Worm (Caenorhabditis elegans) whole organism, mixed stage, embryonic: ENCODE results near the gene B0034.2.

Source experiments
- bed-3 ChIP-seq: fragments of 200-800 bp; sonication (Bioruptor generic); optimal IDR thresholded peaks from 3 replicates; lab custom pipeline; 2018; ENCODE audit warnings: mild to moderate bottlenecking, missing genetic modification characterization, moderate library complexity, missing compliant biosample characterization
- blmp-1 ChIP-seq: fragments of 150-350 bp; optimal IDR thresholded peaks from 2 replicates; lab custom pipeline; 2014; ENCODE audit warnings: missing biosample characterization, missing genetic modification characterization
- ces-1 ChIP-seq: fragments of 150-350 bp; optimal IDR thresholded peaks from 2 replicates; lab custom pipeline; 2014; ENCODE audit warnings: missing biosample characterization, missing genetic modification reagents, missing genetic modification characterization
- elt-3 ChIP-seq: fragments of 150-350 bp; optimal IDR thresholded peaks from 2 replicates; lab custom pipeline; 2014; ENCODE audit warnings: missing biosample characterization, missing genetic modification characterization
- hlh-1 ChIP-seq: fragments of 150-350 bp; optimal IDR thresholded peaks from 2 replicates; lab custom pipeline; 2014; ENCODE audit warnings: missing biosample characterization, missing genetic modification reagents, missing genetic modification characterization
- lin-13 ChIP-seq: fragments of 150-350 bp; optimal IDR thresholded peaks from 2 replicates; lab custom pipeline; 2014; ENCODE audit warnings: missing biosample characterization, missing genetic modification characterization
- lin-32 ChIP-seq: fragments of 200-800 bp; sonication (Bioruptor generic); optimal IDR thresholded peaks from 2 replicates; lab custom pipeline; 2018; ENCODE audit warnings: mild to moderate bottlenecking, missing genetic modification characterization, missing compliant biosample characterization
- lsy-2 ChIP-seq: fragments of 150-350 bp; optimal IDR thresholded peaks from 2 replicates; lab custom pipeline; 2014; ENCODE audit warnings: missing biosample characterization, missing genetic modification characterization
- mep-1 ChIP-seq: fragments of 150-350 bp; optimal IDR thresholded peaks from 2 replicates; lab custom pipeline; 2017; ENCODE audit warnings: missing biosample characterization, missing genetic modification reagents, missing genetic modification characterization, inconsistent platforms
- nhr-2 ChIP-seq: fragments of 150-350 bp; optimal IDR thresholded peaks from 2 replicates; lab custom pipeline; 2014; ENCODE audit warnings: missing biosample characterization, missing genetic modification characterization
- nhr-237 ChIP-seq: fragments of 150-350 bp; optimal IDR thresholded peaks from 2 replicates; lab custom pipeline; 2014; ENCODE audit warnings: missing biosample characterization, missing genetic modification characterization
- pha-4 ChIP-seq: fragments of 150-350 bp; optimal IDR thresholded peaks from 2 replicates; lab custom pipeline; 2018; ENCODE audit warnings: missing biosample characterization, missing genetic modification reagents, missing genetic modification characterization
- sptf-1 ChIP-seq: sonication (generic microtip); optimal IDR thresholded peaks from 2 replicates; lab custom pipeline; 2017; ENCODE audit warnings: mild to moderate bottlenecking, missing genetic modification characterization, moderate library complexity, missing compliant biosample characterization
- unc-62 ChIP-seq: fragments of 150-350 bp; optimal IDR thresholded peaks from 2 replicates; lab custom pipeline; 2014; ENCODE audit warnings: missing biosample characterization, missing genetic modification reagents, missing genetic modification characterization

ce11 chrII:5951745-5952144 is 7.6 kb upstream of the B0034.2 start:
- TF ChIP-seq elt-3 (tag; lab: Kevin White, UChicago): no peak
- no peak for TF ChIP-seq ces-1
- no peak for TF ChIP-seq hlh-1 (tag; lab: Kevin White, UChicago)
- TF ChIP-seq bed-3 (GFP tag; lab: Kevin White, UChicago): no peak
- TF ChIP-seq mep-1 (tag; lab: Kevin White, UChicago): no peak
- TF ChIP-seq sptf-1 (tag; lab: Kevin White, UChicago): no peak
- TF ChIP-seq blmp-1 (tag; lab: Kevin White, UChicago): no peak
- TF ChIP-seq lsy-2 (tag; lab: Kevin White, UChicago): no peak
- TF ChIP-seq lin-32 (GFP tag; lab: Kevin White, UChicago): no peak
- TF ChIP-seq pha-4 (tag; lab: Kevin White, UChicago): no peak
- no peak for TF ChIP-seq lin-13 (tag; lab: Kevin White, UChicago)
- TF ChIP-seq nhr-237 (tag; lab: Kevin White, UChicago): no peak
- no peak for TF ChIP-seq nhr-2 (tag; lab: Kevin White, UChicago)
- TF ChIP-seq unc-62 (GFP tag; lab: Kevin White, UChicago): no peak
